Worm (Caenorhabditis elegans) whole organism, late embryonic: Measurements from ENCODE around the gene Y43F8B.17.
A peak's percentile ranks its signal among the peaks of the same experiment; 100 is the strongest.

ENCODE experiments used
- C38D4.7 ChIP-seq: fragments of 200-800 bp; sonication (Bioruptor generic); optimal IDR thresholded peaks from 2 replicates; lab custom pipeline; 2018; ENCODE audit warnings: mild to moderate bottlenecking, missing genetic modification characterization, moderate library complexity, missing compliant biosample characterization
- F13H6.1 ChIP-seq: sonication (generic microtip); optimal IDR thresholded peaks from 2 replicates; lab custom pipeline; 2016; ENCODE audit warnings: missing genetic modification characterization, missing compliant biosample characterization
- K02D7.2 ChIP-seq: sonication (generic microtip); optimal IDR thresholded peaks from 2 replicates; lab custom pipeline; 2017; ENCODE audit warnings: mild to moderate bottlenecking, missing genetic modification characterization, missing compliant biosample characterization
- T23F11.4 ChIP-seq: fragments of 200-800 bp; sonication (Bioruptor generic); optimal IDR thresholded peaks from 2 replicates; lab custom pipeline; 2018; ENCODE audit warnings: mild to moderate bottlenecking, missing genetic modification characterization, missing compliant biosample characterization
- ama-1 ChIP-seq: fragments of 150-350 bp; optimal IDR thresholded peaks from 2 replicates; lab custom pipeline; 2014
- ceh-14 ChIP-seq: sonication (generic microtip); optimal IDR thresholded peaks from 2 replicates; lab custom pipeline; 2016; ENCODE audit warnings: missing genotype, missing genetic modification characterization, missing compliant biosample characterization
- ceh-22 ChIP-seq: sonication (generic microtip); optimal IDR thresholded peaks from 2 replicates; lab custom pipeline; 2017; ENCODE audit warnings: missing biosample characterization, missing genetic modification characterization
- ceh-24 ChIP-seq: sonication (generic microtip); optimal IDR thresholded peaks from 2 replicates; lab custom pipeline; 2016; ENCODE audit warnings: mild to moderate bottlenecking, missing genetic modification characterization, missing compliant biosample characterization
- ceh-34 ChIP-seq: sonication (generic microtip); optimal IDR thresholded peaks from 2 replicates; lab custom pipeline; 2016; ENCODE audit warnings: mild to moderate bottlenecking, missing genetic modification characterization, missing compliant biosample characterization
- ceh-45 ChIP-seq: fragments of 200-800 bp; sonication (Bioruptor generic); IDR thresholded peaks from 2 replicates; pipeline ENCODE4 v1.3.6; 2022; ENCODE audit warnings: missing genetic modification reagents, missing genetic modification characterization, missing compliant biosample characterization
- ceh-48 ChIP-seq: sonication (generic microtip); optimal IDR thresholded peaks from 2 replicates; lab custom pipeline; 2016; ENCODE audit warnings: missing genetic modification characterization, inconsistent platforms, missing compliant biosample characterization
- ceh-6 ChIP-seq: fragments of 200-800 bp; sonication (Bioruptor generic); optimal IDR thresholded peaks from 2 replicates; lab custom pipeline; 2018; ENCODE audit warnings: mild to moderate bottlenecking, missing genetic modification characterization, missing compliant biosample characterization
- ceh-9 ChIP-seq: sonication (generic microtip); optimal IDR thresholded peaks from 2 replicates; lab custom pipeline; 2016; ENCODE audit warnings: mild to moderate bottlenecking, missing genetic modification characterization, inconsistent platforms, missing compliant biosample characterization
- elt-2 ChIP-seq: sonication (generic microtip); optimal IDR thresholded peaks from 2 replicates; lab custom pipeline; 2016; ENCODE audit warnings: missing genetic modification reagents, missing genetic modification characterization, missing compliant biosample characterization
- ets-4 ChIP-seq: sonication (generic microtip); optimal IDR thresholded peaks from 2 replicates; lab custom pipeline; 2016; ENCODE audit warnings: missing genetic modification characterization, missing compliant biosample characterization
- eyg-1 ChIP-seq: sonication (generic microtip); optimal IDR thresholded peaks from 2 replicates; lab custom pipeline; 2016; ENCODE audit warnings: missing genotype, missing genetic modification characterization, missing compliant biosample characterization
- fax-1 ChIP-seq: sonication (generic microtip); optimal IDR thresholded peaks from 2 replicates; lab custom pipeline; 2016; ENCODE audit warnings: missing genotype, missing genetic modification characterization, missing compliant biosample characterization
- fkh-10 ChIP-seq: fragments of 150-350 bp; optimal IDR thresholded peaks from 2 replicates; lab custom pipeline; 2014; ENCODE audit warnings: missing biosample characterization, missing genetic modification reagents, missing genetic modification characterization
- gmeb-2 ChIP-seq: sonication (generic microtip); optimal IDR thresholded peaks from 2 replicates; lab custom pipeline; 2016; ENCODE audit warnings: missing genetic modification characterization, inconsistent platforms, missing compliant biosample characterization
- hlh-30 ChIP-seq: sonication (generic microtip); optimal IDR thresholded peaks from 2 replicates; lab custom pipeline; 2017; ENCODE audit warnings: antibody characterized with exemption, missing genetic modification characterization, missing compliant biosample characterization; ENCODE audit not compliant: insufficient read depth
- lim-6 ChIP-seq: sonication (generic microtip); optimal IDR thresholded peaks from 2 replicates; lab custom pipeline; 2016; ENCODE audit warnings: missing genetic modification characterization, missing compliant biosample characterization
- lin-11 ChIP-seq: fragments of 200-800 bp; sonication (Bioruptor generic); optimal IDR thresholded peaks from 2 replicates; lab custom pipeline; 2018; ENCODE audit warnings: mild to moderate bottlenecking, missing genetic modification characterization, missing compliant biosample characterization
- mec-3 ChIP-seq: sonication (generic microtip); optimal IDR thresholded peaks from 2 replicates; lab custom pipeline; 2016; ENCODE audit warnings: borderline replicate concordance, missing genetic modification characterization, missing compliant biosample characterization
- nfya-1 ChIP-seq: sonication (generic microtip); optimal IDR thresholded peaks from 2 replicates; lab custom pipeline; 2017; ENCODE audit warnings: missing genetic modification characterization, mild to moderate bottlenecking, missing compliant biosample characterization, antibody characterized with exemption, moderate library complexity
- nhr-232 ChIP-seq: sonication (generic microtip); optimal IDR thresholded peaks from 2 replicates; lab custom pipeline; 2016; ENCODE audit warnings: missing genetic modification characterization, missing compliant biosample characterization
- odd-2 ChIP-seq: sonication (generic microtip); optimal IDR thresholded peaks from 2 replicates; lab custom pipeline; 2017; ENCODE audit warnings: antibody characterized with exemption, mild to moderate bottlenecking, missing genetic modification characterization, missing compliant biosample characterization
- pat-9 ChIP-seq: fragments of 200-800 bp; sonication (Bioruptor generic); optimal IDR thresholded peaks from 2 replicates; lab custom pipeline; 2018; ENCODE audit warnings: mild to moderate bottlenecking, missing genetic modification characterization, moderate library complexity, missing compliant biosample characterization
- pqm-1 ChIP-seq: sonication (generic microtip); optimal IDR thresholded peaks from 2 replicates; lab custom pipeline; 2016; ENCODE audit warnings: missing genetic modification characterization, missing compliant biosample characterization
- sox-2 ChIP-seq: fragments of 200-800 bp; sonication (Bioruptor generic); IDR thresholded peaks from 2 replicates; pipeline ENCODE4 v1.3.6; 2022; ENCODE audit warnings: missing genetic modification reagents, missing genetic modification characterization, missing compliant biosample characterization
- unc-55 ChIP-seq: sonication (generic microtip); optimal IDR thresholded peaks from 2 replicates; lab custom pipeline; 2017; ENCODE audit warnings: missing biosample characterization, missing genetic modification reagents, missing genetic modification characterization
- ztf-16 ChIP-seq: sonication (generic microtip); optimal IDR thresholded peaks from 2 replicates; lab custom pipeline; 2017; ENCODE audit warnings: missing genetic modification characterization, missing compliant biosample characterization

Y43F8B.17 gene

ce11 chrV:19484507-19484906, at the start of gene Y43F8B.17:
Y43F8B.17 (plus strand) TSS chrV:19484721.
- TF ChIP-seq eyg-1 (no peak), mec-3 (no peak)

- TF ChIP-seq ceh-48 (tag; lab: Kevin White, UChicago) = no peak
- no peak for TF ChIP-seq lin-11 (tag; lab: Kevin White, UChicago)
- no peak for TF ChIP-seq unc-55 (GFP tag; lab: Kevin White, UChicago)
- no peak for TF ChIP-seq nfya-1 (tag; lab: Kevin White, UChicago)
- no peak for TF ChIP-seq F13H6.1
- TF ChIP-seq K02D7.2 = no peak
- no peak for TF ChIP-seq nhr-232 (tag; lab: Kevin White, UChicago)
- no peak for TF ChIP-seq ceh-22 (tag; lab: Kevin White, UChicago)
- TF ChIP-seq odd-2 (tag; lab: Kevin White, UChicago) = no peak
- no peak for TF ChIP-seq ceh-34 (tag; lab: Kevin White, UChicago)
- TF ChIP-seq, all 69 proteins: peak for 0
Observed at ce11 chrV:19436307-19436706, 48.2 kb upstream of the Y43F8B.17 start, which contains the start of gene C25F9.14. C25F9.14 (plus strand) TSS chrV:19436484.

- TF ChIP-seq nhr-232 (tag; lab: Kevin White, UChicago) = no peak
- TF ChIP-seq ceh-9 = no peak
- no peak for TF ChIP-seq fax-1 (tag; lab: Kevin White, UChicago)
- no peak for TF ChIP-seq ceh-45 (GFP tag; lab: Robert Waterston, UW)
- no peak for TF ChIP-seq lim-6
- TF ChIP-seq ceh-14 (tag; lab: Kevin White, UChicago) = no peak
- TF ChIP-seq ets-4 (tag; lab: Kevin White, UChicago) = no peak
- TF ChIP-seq K02D7.2 = no peak
- no peak for TF ChIP-seq pqm-1 (tag; lab: Kevin White, UChicago)
- TF ChIP-seq ceh-24 (tag; lab: Kevin White, UChicago) = no peak
Observed at ce11 chrV:19443599-19443998, 40.9 kb upstream of the Y43F8B.17 start.

ce11 chrV:19445442-19445841, 39.1 kb upstream of the Y43F8B.17 start, which contains the start of gene M04C3.1:
M04C3.1 (minus strand) TSS chrV:19445605.
- no peak for TF ChIP-seq eyg-1
- no peak for TF ChIP-seq unc-55 (GFP tag; lab: Kevin White, UChicago)
- no peak for TF ChIP-seq fax-1 (tag; lab: Kevin White, UChicago)
- TF ChIP-seq fkh-10 (GFP tag; lab: Kevin White, UChicago) = no peak
- no peak for TF ChIP-seq pat-9 (tag; lab: Kevin White, UChicago)
- TF ChIP-seq lin-11 (tag; lab: Kevin White, UChicago) = no peak
- TF ChIP-seq ceh-45 (GFP tag; lab: Robert Waterston, UW) = no peak
- no peak for TF ChIP-seq T23F11.4 (GFP tag; lab: Kevin White, UChicago)
- TF ChIP-seq ceh-14 (tag; lab: Kevin White, UChicago) = no peak
- TF ChIP-seq C38D4.7 (GFP tag; lab: Kevin White, UChicago) = no peak
- TF ChIP-seq ceh-22 (tag; lab: Kevin White, UChicago) = no peak
- TF ChIP-seq ztf-16 = no peak
- TF ChIP-seq sox-2 (GFP tag; lab: Robert Waterston, UW) = no peak

ce11 chrV:19448805-19449204, 35.7 kb upstream of the Y43F8B.17 start, which contains the start of gene M04C3.2:
M04C3.2 (minus strand) TSS chrV:19448905.
- TF ChIP-seq ztf-16 = no peak
- TF ChIP-seq gmeb-2 (tag; lab: Kevin White, UChicago) = no peak
- no peak for TF ChIP-seq hlh-30 (tag; lab: Kevin White, UChicago)
- TF ChIP-seq, all 69 proteins: peak for 0

ce11 chrV:19449544-19449943, 35.0 kb upstream of the Y43F8B.17 start, which contains the start of gene M04C3.5:
M04C3.5 (plus strand) TSS chrV:19449733.
- TF ChIP-seq ceh-6 (GFP tag; lab: Kevin White, UChicago) = no peak
- no peak for TF ChIP-seq hlh-30 (tag; lab: Kevin White, UChicago)
- no peak for TF ChIP-seq ama-1 (lab: Kevin White, UChicago)
- peak; percentile 8 for TF ChIP-seq elt-2 (tag; lab: Kevin White, UChicago)
